Fruit fly (Drosophila melanogaster) whole organism, prepupa: ENCODE data around the gene TAF1B.

Source experiments
- Blimp-1 ChIP-seq: fragments of 200-800 bp; sonication (Bioruptor generic); optimal IDR thresholded peaks from 3 replicates; lab custom pipeline; 2017; ENCODE audit warnings: missing biosample characterization, missing genetic modification characterization, mild to moderate bottlenecking, moderate library complexity, missing genetic modification reagents
- CG10631 ChIP-seq: fragments of 200-800 bp; sonication (Bioruptor generic); optimal IDR thresholded peaks from 2 replicates; lab custom pipeline; 2016; ENCODE audit warnings: missing biosample characterization, missing genetic modification characterization
- CG10669 ChIP-seq: fragments of 200-800 bp; sonication (Bioruptor generic); optimal IDR thresholded peaks from 3 replicates; lab custom pipeline; 2018; ENCODE audit warnings: missing biosample characterization, mild to moderate bottlenecking, missing genetic modification characterization, moderate library complexity
- CG11294 ChIP-seq: fragments of 200-800 bp; sonication (Bioruptor generic); IDR thresholded peaks from 2 replicates; pipeline ENCODE4 v1.3.6; 2022; ENCODE audit warnings: missing biosample characterization, missing genetic modification characterization
- CG1621 ChIP-seq: fragments of 200-800 bp; sonication (Bioruptor generic); optimal IDR thresholded peaks from 3 replicates; lab custom pipeline; 2018; ENCODE audit warnings: missing biosample characterization, mild to moderate bottlenecking, missing genetic modification characterization
- CG16779 ChIP-seq: fragments of 200-800 bp; sonication (Bioruptor generic); optimal IDR thresholded peaks from 3 replicates; lab custom pipeline; 2017; ENCODE audit warnings: missing biosample characterization, mild to moderate bottlenecking, missing genetic modification characterization
- CG3032 ChIP-seq: fragments of 200-800 bp; optimal IDR thresholded peaks from 2 replicates; lab custom pipeline; 2019; ENCODE audit warnings: missing biosample characterization, mild to moderate bottlenecking, missing genetic modification characterization, moderate library complexity
- CG3919 ChIP-seq: fragments of 200-800 bp; sonication (Bioruptor generic); optimal IDR thresholded peaks from 3 replicates; lab custom pipeline; 2016; ENCODE audit warnings: missing biosample characterization, missing genetic modification characterization
- CG6163 ChIP-seq: fragments of 200-800 bp; sonication (Bioruptor generic); IDR thresholded peaks from 3 replicates; pipeline ENCODE4 v1.3.6; 2022; ENCODE audit warnings: missing biosample characterization, missing genetic modification characterization
- CG6792 ChIP-seq: fragments of 200-800 bp; sonication (Bioruptor generic); optimal IDR thresholded peaks from 3 replicates; lab custom pipeline; 2016; ENCODE audit warnings: missing biosample characterization, missing genetic modification characterization
- CG6854 ChIP-seq: fragments of 200-800 bp; sonication (Bioruptor generic); optimal IDR thresholded peaks from 2 replicates; lab custom pipeline; 2017; ENCODE audit warnings: missing biosample characterization, mild to moderate bottlenecking, missing genetic modification characterization
- CG8119 ChIP-seq: fragments of 200-800 bp; sonication (Bioruptor generic); IDR thresholded peaks from 3 replicates; pipeline ENCODE4 v1.3.6; 2022; ENCODE audit warnings: missing biosample characterization, missing genetic modification characterization
- CG9139 ChIP-seq: fragments of 200-800 bp; sonication (Bioruptor generic); optimal IDR thresholded peaks from 3 replicates; lab custom pipeline; 2017; ENCODE audit warnings: missing biosample characterization, mild to moderate bottlenecking, missing genetic modification characterization
- Eip78C ChIP-seq: fragments of 200-800 bp; sonication (Bioruptor generic); peaks from one replicate; lab custom pipeline; 2016; ENCODE audit warnings: missing biosample characterization, missing genetic modification characterization
- Eip93F ChIP-seq: fragments of 200-800 bp; sonication (Bioruptor generic); optimal IDR thresholded peaks from 2 replicates; lab custom pipeline; 2016; ENCODE audit warnings: missing biosample characterization, mild to moderate bottlenecking, missing genetic modification characterization
- Ets21C ChIP-seq: fragments of 200-800 bp; sonication (Bioruptor generic); optimal IDR thresholded peaks from 3 replicates; lab custom pipeline; 2016; ENCODE audit warnings: missing biosample characterization, missing genetic modification characterization
- Ets96B ChIP-seq: fragments of 200-800 bp; optimal IDR thresholded peaks from 2 replicates; lab custom pipeline; 2019; ENCODE audit warnings: missing biosample characterization, mild to moderate bottlenecking, missing genetic modification characterization, moderate library complexity
- Lpt ChIP-seq: fragments of 200-800 bp; sonication (Bioruptor generic); optimal IDR thresholded peaks from 3 replicates; lab custom pipeline; 2016; ENCODE audit warnings: missing biosample characterization, missing genetic modification characterization
- OdsH ChIP-seq: fragments of 200-800 bp; sonication (Bioruptor generic); optimal IDR thresholded peaks from 3 replicates; lab custom pipeline; 2016; ENCODE audit warnings: missing biosample characterization, missing genetic modification characterization
- Sox14 ChIP-seq: fragments of 200-800 bp; sonication (Bioruptor generic); optimal IDR thresholded peaks from 3 replicates; lab custom pipeline; 2016; ENCODE audit warnings: missing biosample characterization, missing genetic modification characterization
- Sox15 ChIP-seq: fragments of 200-800 bp; sonication (Bioruptor generic); optimal IDR thresholded peaks from 3 replicates; lab custom pipeline; 2016; ENCODE audit warnings: missing biosample characterization, missing genetic modification characterization
- dac ChIP-seq: fragments of 200-800 bp; sonication (Bioruptor generic); optimal IDR thresholded peaks from 2 replicates; lab custom pipeline; 2017; ENCODE audit warnings: missing biosample characterization, mild to moderate bottlenecking, missing genetic modification characterization
- dsx ChIP-seq: fragments of 200-800 bp; optimal IDR thresholded peaks from 3 replicates; lab custom pipeline; 2019; ENCODE audit warnings: missing biosample characterization, mild to moderate bottlenecking, missing genetic modification characterization, moderate library complexity; ENCODE audit not compliant: poor library complexity, severe bottlenecking
- eg ChIP-seq: fragments of 200-800 bp; sonication (Bioruptor generic); IDR thresholded peaks from 3 replicates; pipeline ENCODE4 v1.3.6; 2022; ENCODE audit warnings: missing biosample characterization, missing genetic modification characterization
- fd59A ChIP-seq: fragments of 200-800 bp; sonication (Bioruptor generic); optimal IDR thresholded peaks from 2 replicates; lab custom pipeline; 2017; ENCODE audit warnings: missing biosample characterization, mild to moderate bottlenecking, missing genetic modification characterization, missing genetic modification reagents
- fd85E ChIP-seq: fragments of 200-800 bp; sonication (Bioruptor generic); optimal IDR thresholded peaks from 3 replicates; lab custom pipeline; 2016; ENCODE audit warnings: missing biosample characterization, missing genetic modification characterization
- fkh ChIP-seq: fragments of 200-800 bp; sonication (Bioruptor generic); optimal IDR thresholded peaks from 3 replicates; lab custom pipeline; 2017; ENCODE audit warnings: missing biosample characterization, mild to moderate bottlenecking, missing genetic modification characterization, moderate library complexity
- net ChIP-seq: fragments of 200-800 bp; sonication (Bioruptor generic); optimal IDR thresholded peaks from 3 replicates; lab custom pipeline; 2016; ENCODE audit warnings: missing biosample characterization, missing genetic modification characterization
- spab ChIP-seq: fragments of 200-800 bp; sonication (Bioruptor generic); optimal IDR thresholded peaks from 2 replicates; lab custom pipeline; 2017; ENCODE audit warnings: missing biosample characterization, mild to moderate bottlenecking, missing genetic modification characterization, missing genetic modification reagents
- ss ChIP-seq, 2 experiments: fragments of 200-800 bp; sonication (Bioruptor generic); optimal IDR thresholded peaks; 2 replicates in 1 of 2; 3 replicates in 1 of 2; lab custom pipeline; 2017 to 2018; ENCODE audit warnings: mild to moderate bottlenecking in 2 of 2, missing biosample characterization in 2 of 2, missing genetic modification characterization in 2 of 2, moderate library complexity in 1 of 2
- topi ChIP-seq: fragments of 200-800 bp; sonication (Bioruptor generic); optimal IDR thresholded peaks from 3 replicates; lab custom pipeline; 2016; ENCODE audit warnings: missing biosample characterization, missing genetic modification characterization

TAF1B gene

DNA sequence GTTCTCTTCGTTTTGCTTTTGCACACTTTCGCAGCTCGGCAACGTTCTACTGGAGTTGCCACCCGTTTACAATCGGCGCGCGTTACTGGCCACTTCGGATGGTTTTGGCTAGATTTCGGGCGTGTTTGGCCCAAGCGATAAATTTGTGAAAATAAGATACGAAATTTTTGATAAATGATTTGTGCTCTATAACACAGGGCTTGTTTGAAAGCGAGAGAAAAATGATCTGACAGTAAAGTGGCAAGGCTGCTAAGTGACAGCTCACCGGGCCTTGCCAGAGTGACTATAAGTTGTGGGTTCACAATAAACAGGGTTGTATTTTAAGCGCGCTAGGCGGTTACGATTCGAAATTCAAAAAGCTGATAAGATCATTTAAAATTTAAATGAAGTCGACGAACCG lies 34.0 kb downstream of the TAF1B start, which contains the start of gene Fmr1 (continued):
- TF ChIP-seq Blimp-1 (no peak), Lpt (no peak), fkh (GFP tag; lab: Kevin White, UChicago) (no peak), CG6163 (GFP tag; lab: Robert Waterston, UW) (no peak), CG1621 (no peak), topi (GFP tag; lab: Kevin White, UChicago) (peak; percentile 2), Ets96B (tag; lab: Kevin White, UChicago) (no peak), CG6854 (no peak), CG3032 (tag; lab: Kevin White, UChicago) (peak; percentile 32), fd59A (GFP tag; lab: Kevin White, UChicago) (no peak)

DNA sequence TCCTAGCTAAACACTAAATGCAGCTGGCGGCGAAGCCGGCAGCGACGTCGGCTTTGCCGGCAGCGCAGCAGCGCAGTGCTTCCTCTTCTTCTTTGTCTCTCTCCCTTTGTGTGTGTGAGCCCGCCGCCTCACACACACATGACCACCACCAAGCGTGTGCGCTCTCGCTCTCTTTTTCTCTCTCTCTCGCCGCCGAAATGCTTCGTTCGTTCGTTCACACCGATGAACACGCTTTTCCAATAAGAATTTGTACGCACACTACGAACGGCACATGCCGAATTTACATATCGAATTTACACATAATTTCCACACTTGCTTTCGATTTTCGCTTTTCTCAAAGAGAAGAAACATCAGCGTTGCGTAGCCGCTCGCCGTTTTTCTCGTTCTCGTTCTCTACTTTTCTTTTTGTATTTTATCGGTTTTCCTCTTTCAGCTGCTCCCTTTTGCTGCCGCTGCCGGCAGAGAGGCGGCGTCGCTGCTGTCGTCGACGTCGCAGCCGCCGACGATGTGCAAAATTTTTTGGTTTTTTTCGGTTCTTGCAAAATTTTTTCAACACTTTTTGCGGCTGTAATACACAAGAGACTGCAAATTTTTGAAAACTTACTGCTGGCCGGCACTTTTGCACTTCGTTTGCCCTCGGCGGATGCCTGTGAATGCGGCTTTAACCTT lies 34.6 kb downstream of the TAF1B start:
- TF ChIP-seq CG3032 (tag; lab: Kevin White, UChicago) (no peak), dsx (GFP tag; lab: Kevin White, UChicago) (peak; percentile 21), CG6792 (GFP tag; lab: Kevin White, UChicago) (no peak), CG3919 (no peak), CG9139 (GFP tag; lab: Kevin White, UChicago) (no peak), fd85E (GFP tag; lab: Kevin White, UChicago) (peak; percentile 35), OdsH (no peak), net (peak; percentile 25), Eip78C (peak; percentile 32), Lpt (no peak), Sox14 (GFP tag; lab: Kevin White, UChicago) (peak; percentile 42), eg (GFP tag; lab: Robert Waterston, UW) (peak; percentile 4; the same call in 1 of the 3 replicates), ss (GFP tag; optimal IDR thresholded peaks at IDR 0.05; lab: Kevin White, UChicago) (peak in 1 of 2 experiments; percentile 56), CG8119 (GFP tag; lab: Robert Waterston, UW) (peak; percentile 44; the same call in 1 of the 3 replicates), CG16779 (tag; lab: Kevin White, UChicago) (peak; percentile 40), spab (no peak), Eip93F (GFP tag; lab: Kevin White, UChicago) (peak; percentile 3), fkh (GFP tag; lab: Kevin White, UChicago) (peak; percentile 40), topi (GFP tag; lab: Kevin White, UChicago) (peak; percentile 10)

DNA sequence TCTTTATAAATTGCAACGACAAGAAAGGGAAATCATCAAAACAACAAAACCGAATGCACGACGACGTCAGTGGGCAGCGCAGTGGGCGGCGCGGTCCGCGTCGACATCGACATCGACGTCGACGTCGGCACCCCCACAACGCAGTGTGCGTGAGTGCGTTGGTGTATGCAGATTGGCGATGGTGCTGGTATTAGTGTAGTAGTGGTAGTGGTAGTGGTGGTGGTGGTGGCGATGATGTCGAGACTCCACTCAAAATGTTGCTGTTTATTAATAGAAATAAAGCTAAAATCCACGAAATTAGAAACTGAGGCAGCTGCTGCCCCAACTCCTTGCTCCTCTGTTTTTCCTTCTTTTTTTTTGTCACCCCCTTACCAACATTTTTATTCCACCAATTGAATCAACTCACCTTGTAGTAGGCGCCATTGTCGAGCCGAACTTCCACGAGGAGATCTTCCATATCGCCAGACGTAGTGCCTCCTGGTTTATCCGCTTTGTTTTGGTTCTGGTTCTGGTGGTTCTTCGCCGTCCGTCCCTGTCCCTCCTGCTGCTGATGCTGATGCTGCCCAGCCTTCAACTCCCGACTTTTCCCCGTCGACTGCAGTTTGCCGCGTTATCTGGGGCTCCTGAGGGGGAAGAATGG lies 35.6 kb downstream of the TAF1B start:
- TF ChIP-seq Ets21C (GFP tag; lab: Kevin White, UChicago) = no peak
- peak; percentile 39; the same call in 1 of the 3 replicates for TF ChIP-seq CG6163 (GFP tag; lab: Robert Waterston, UW)
- TF ChIP-seq Eip78C = peak; percentile 34

DNA sequence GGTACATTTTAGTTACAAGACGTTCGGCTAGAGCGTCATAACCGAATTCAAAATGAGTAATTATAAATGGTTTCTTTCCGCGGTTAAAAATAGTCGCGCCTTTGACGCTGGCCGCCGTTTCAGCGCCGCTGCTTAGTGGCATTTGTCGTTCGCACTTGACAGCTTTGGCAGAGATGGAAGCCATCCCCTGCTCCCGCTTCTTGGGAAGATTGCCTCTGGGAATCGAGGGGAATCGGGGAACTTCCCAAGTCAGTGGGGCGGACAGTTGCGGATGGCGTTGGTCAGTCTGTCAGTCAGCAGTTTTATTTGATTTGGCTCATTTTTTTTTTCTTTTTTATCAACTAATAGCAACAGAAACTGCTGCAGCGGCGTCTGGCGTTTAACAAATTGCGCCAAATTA lies 37.2 kb downstream of the TAF1B start:
- TF ChIP-seq CG10631 (no peak), CG6163 (GFP tag; lab: Robert Waterston, UW) (no peak), CG3032 (tag; lab: Kevin White, UChicago) (no peak), Sox15 (GFP tag; lab: Kevin White, UChicago) (no peak), CG11294 (GFP tag; lab: Robert Waterston, UW) (no peak), spab (no peak), CG3919 (no peak), dac (no peak), CG10669 (no peak), fd85E (GFP tag; lab: Kevin White, UChicago) (no peak)
